Fruit fly (Drosophila melanogaster) whole organism, embryonic: ENCODE measurements around the gene CAH9.

ENCODE experiments used
- CG10321 ChIP-seq: fragments of 200-800 bp; sonication (Bioruptor generic); IDR thresholded peaks from 2 replicates; pipeline ENCODE4 v1.3.6; 2022; ENCODE audit warnings: missing biosample characterization, missing genetic modification characterization
- CG10366 ChIP-seq: fragments of 200-800 bp; sonication (Bioruptor generic); IDR thresholded peaks from 2 replicates; pipeline ENCODE4 v1.3.6; 2022; ENCODE audit warnings: missing biosample characterization, missing genetic modification characterization
- CG10431 ChIP-seq: fragments of 200-800 bp; sonication (Bioruptor generic); optimal IDR thresholded peaks from 3 replicates; lab custom pipeline; 2018; ENCODE audit warnings: missing biosample characterization, mild to moderate bottlenecking, missing genetic modification characterization
- CG11093 ChIP-seq: fragments of 200-800 bp; sonication (Bioruptor generic); IDR thresholded peaks from 3 replicates; pipeline ENCODE4 v1.3.6; 2022; ENCODE audit warnings: missing biosample characterization, missing genetic modification characterization
- CG11398 ChIP-seq: fragments of 200-800 bp; sonication (Bioruptor generic); optimal IDR thresholded peaks from 2 replicates; lab custom pipeline; 2016; ENCODE audit warnings: missing biosample characterization, missing genetic modification characterization
- CG12299 ChIP-seq: fragments of 200-800 bp; sonication (Bioruptor generic); optimal IDR thresholded peaks from 2 replicates; lab custom pipeline; 2018; ENCODE audit warnings: missing biosample characterization, mild to moderate bottlenecking, missing genetic modification characterization
- CG13123 ChIP-seq: fragments of 200-800 bp; sonication (Bioruptor generic); optimal IDR thresholded peaks from 2 replicates; lab custom pipeline; 2016; ENCODE audit warnings: missing biosample characterization, missing genetic modification characterization
- CG13624 ChIP-seq: fragments of 200-800 bp; sonication (Bioruptor generic); optimal IDR thresholded peaks from 2 replicates; lab custom pipeline; 2016; ENCODE audit warnings: missing biosample characterization, missing genetic modification characterization
- CG14014 ChIP-seq: fragments of 200-800 bp; sonication (Bioruptor generic); IDR thresholded peaks from 2 replicates; pipeline ENCODE4 v1.3.6; 2022; ENCODE audit warnings: missing biosample characterization, missing genetic modification characterization
- CG14860 ChIP-seq: fragments of 200-800 bp; sonication (Bioruptor generic); IDR thresholded peaks from 3 replicates; pipeline ENCODE4 v1.3.6; 2022; ENCODE audit warnings: missing biosample characterization, missing genetic modification characterization; ENCODE audit not compliant: partially characterized antibody
- CG17568 ChIP-seq: fragments of 200-800 bp; sonication (Bioruptor generic); optimal IDR thresholded peaks from 2 replicates; lab custom pipeline; 2018; ENCODE audit warnings: missing biosample characterization, mild to moderate bottlenecking, missing genetic modification characterization, moderate library complexity
- CG18476 ChIP-seq: fragments of 200-800 bp; sonication (Bioruptor generic); optimal IDR thresholded peaks from 2 replicates; lab custom pipeline; 2016; ENCODE audit warnings: missing biosample characterization, mild to moderate bottlenecking, missing genetic modification characterization
- CG31365 ChIP-seq: fragments of 200-800 bp; sonication (Bioruptor generic); optimal IDR thresholded peaks from 2 replicates; lab custom pipeline; 2018; ENCODE audit warnings: missing biosample characterization, mild to moderate bottlenecking, missing genetic modification characterization
- CG42726 ChIP-seq: fragments of 200-800 bp; sonication (Bioruptor generic); IDR thresholded peaks from 2 replicates; pipeline ENCODE4 v1.3.6; 2022; ENCODE audit warnings: missing biosample characterization, missing genetic modification characterization; ENCODE audit not compliant: partially characterized antibody
- CG6175 ChIP-seq: fragments of 200-800 bp; sonication (Bioruptor generic); IDR thresholded peaks from 3 replicates; pipeline ENCODE4 v1.3.6; 2022; ENCODE audit warnings: missing biosample characterization, missing genetic modification characterization
- CG6683 ChIP-seq: fragments of 200-800 bp; sonication (Bioruptor generic); optimal IDR thresholded peaks from 2 replicates; lab custom pipeline; 2017; ENCODE audit warnings: missing biosample characterization, mild to moderate bottlenecking, missing genetic modification characterization, missing genetic modification reagents
- CG7745 ChIP-seq: fragments of 200-800 bp; sonication (Bioruptor generic); optimal IDR thresholded peaks from 2 replicates; lab custom pipeline; 2018; ENCODE audit warnings: missing biosample characterization, mild to moderate bottlenecking, missing genetic modification characterization, moderate library complexity
- CG7786 ChIP-seq: fragments of 200-800 bp; sonication (Bioruptor generic); optimal IDR thresholded peaks from 2 replicates; lab custom pipeline; 2016; ENCODE audit warnings: missing biosample characterization, missing genetic modification characterization
- CG8765 ChIP-seq: fragments of 200-800 bp; sonication (Bioruptor generic); IDR thresholded peaks from 2 replicates; pipeline ENCODE4 v1.3.6; 2022; ENCODE audit warnings: missing biosample characterization, missing genetic modification characterization
- CG9817 ChIP-seq: fragments of 200-800 bp; sonication (Bioruptor generic); optimal IDR thresholded peaks from 2 replicates; lab custom pipeline; 2018; ENCODE audit warnings: missing biosample characterization, mild to moderate bottlenecking, missing genetic modification characterization, moderate library complexity
- Dfd ChIP-seq, 2 experiments: fragments of >200 bp; optimal IDR thresholded peaks; 2 replicates each; lab custom pipeline; 2017; ENCODE audit warnings: missing biosample characterization in 2 of 2, missing genetic modification characterization in 2 of 2
- ERR ChIP-seq: fragments of 200-800 bp; sonication (Bioruptor generic); optimal IDR thresholded peaks from 2 replicates; lab custom pipeline; 2016; ENCODE audit warnings: missing biosample characterization, missing genetic modification characterization
- Kr ChIP-seq: fragments of 200-800 bp; sonication (Bioruptor generic); optimal IDR thresholded peaks from 2 replicates; lab custom pipeline; 2017; ENCODE audit warnings: missing biosample characterization, mild to moderate bottlenecking, missing genetic modification characterization
- Lhr ChIP-seq: fragments of 200-800 bp; sonication (Bioruptor generic); optimal IDR thresholded peaks from 3 replicates; lab custom pipeline; 2017; ENCODE audit warnings: mild to moderate bottlenecking, missing biosample characterization, missing genetic modification reagents, missing genetic modification characterization
- Lim3 ChIP-seq: fragments of 200-800 bp; sonication (Bioruptor generic); IDR thresholded peaks from 2 replicates; pipeline ENCODE4 v1.3.6; 2022; ENCODE audit warnings: missing biosample characterization, missing genetic modification characterization
- NC2α ChIP-seq: fragments of 200-800 bp; sonication (Bioruptor generic); optimal IDR thresholded peaks from 2 replicates; lab custom pipeline; 2016; ENCODE audit warnings: missing biosample characterization, missing genetic modification characterization
- NK7.1 ChIP-seq: fragments of 200-800 bp; sonication (Bioruptor generic); optimal IDR thresholded peaks from 3 replicates; lab custom pipeline; 2016; ENCODE audit warnings: missing biosample characterization, missing genetic modification characterization
- Nf-YB ChIP-seq: fragments of 200-800 bp; sonication (Bioruptor generic); optimal IDR thresholded peaks from 3 replicates; lab custom pipeline; 2019; ENCODE audit warnings: missing biosample characterization, mild to moderate bottlenecking, missing genetic modification characterization, moderate library complexity
- Oaz ChIP-seq: fragments of 200-800 bp; sonication (Bioruptor generic); IDR thresholded peaks from 2 replicates; pipeline ENCODE4 v1.3.6; 2022; ENCODE audit warnings: missing biosample characterization, missing genetic modification characterization
- Pdp1 ChIP-seq, 2 experiments: fragments of 200-800 bp; sonication (Bioruptor generic); optimal IDR thresholded peaks; 3 replicates each; lab custom pipeline; 2016; ENCODE audit warnings: missing biosample characterization in 2 of 2, missing genetic modification characterization in 2 of 2, mild to moderate bottlenecking in 1 of 2, moderate library complexity in 1 of 2
- YL-1 ChIP-seq: fragments of 200-800 bp; sonication (Bioruptor generic); optimal IDR thresholded peaks from 3 replicates; lab custom pipeline; 2017; ENCODE audit warnings: missing biosample characterization, mild to moderate bottlenecking, missing genetic modification characterization
- bigmax ChIP-seq: fragments of 200-800 bp; sonication (Bioruptor generic); optimal IDR thresholded peaks from 2 replicates; lab custom pipeline; 2018; ENCODE audit warnings: missing biosample characterization, mild to moderate bottlenecking, missing genetic modification characterization
- disco-r ChIP-seq: fragments of 200-800 bp; sonication (Bioruptor generic); optimal IDR thresholded peaks from 2 replicates; lab custom pipeline; 2016; ENCODE audit warnings: missing biosample characterization, missing genetic modification characterization
- eyg ChIP-seq: fragments of 200-800 bp; sonication (Bioruptor generic); optimal IDR thresholded peaks from 3 replicates; lab custom pipeline; 2016; ENCODE audit warnings: missing biosample characterization, missing genetic modification characterization
- fd3F ChIP-seq: fragments of 200-800 bp; sonication (Bioruptor generic); optimal IDR thresholded peaks from 2 replicates; lab custom pipeline; 2018; ENCODE audit warnings: missing biosample characterization, mild to moderate bottlenecking, missing genetic modification characterization, moderate library complexity
- ind ChIP-seq: fragments of 200-800 bp; sonication (Bioruptor generic); optimal IDR thresholded peaks from 3 replicates; lab custom pipeline; 2016; ENCODE audit warnings: missing biosample characterization, missing genetic modification characterization
- mam ChIP-seq: fragments of 200-800 bp; sonication (Bioruptor generic); optimal IDR thresholded peaks from 3 replicates; lab custom pipeline; 2016; ENCODE audit warnings: missing biosample characterization, missing genetic modification characterization
- pb ChIP-seq: fragments of 200-800 bp; sonication (Bioruptor generic); optimal IDR thresholded peaks from 3 replicates; lab custom pipeline; 2016; ENCODE audit warnings: missing biosample characterization, missing genetic modification characterization
- repo ChIP-seq: fragments of 200-800 bp; sonication (Bioruptor generic); optimal IDR thresholded peaks from 2 replicates; lab custom pipeline; 2016; ENCODE audit warnings: missing biosample characterization, missing genetic modification characterization
- sens ChIP-seq: fragments of 200-800 bp; sonication (Bioruptor generic); peaks from one replicate; lab custom pipeline; 2016; ENCODE audit warnings: missing biosample characterization, missing genetic modification characterization
- seq ChIP-seq: fragments of 200-800 bp; sonication (Bioruptor generic); IDR thresholded peaks from 2 replicates; pipeline ENCODE4 v1.3.6; 2022; ENCODE audit warnings: missing biosample characterization, missing genetic modification characterization
- sim ChIP-seq: fragments of 200-800 bp; sonication (Bioruptor generic); IDR thresholded peaks from 2 replicates; pipeline ENCODE4 v1.3.6; 2022; ENCODE audit warnings: missing biosample characterization, missing genetic modification characterization
- so ChIP-seq: fragments of 200-800 bp; sonication (Bioruptor generic); IDR thresholded peaks from 3 replicates; pipeline ENCODE4 v1.3.6; 2022; ENCODE audit warnings: missing biosample characterization, missing genetic modification characterization
- tio ChIP-seq: fragments of 200-800 bp; sonication (Bioruptor generic); optimal IDR thresholded peaks from 2 replicates; lab custom pipeline; 2017; ENCODE audit warnings: missing biosample characterization, missing genetic modification characterization, inconsistent platforms
- tll ChIP-seq, 2 experiments: fragments of 200-800 bp in 1 of 2; fragments of >200 bp in 1 of 2; sonication (Bioruptor generic) in 1 of 2; optimal IDR thresholded peaks; 2 replicates each; lab custom pipeline; 2017 to 2019; ENCODE audit warnings: missing biosample characterization in 2 of 2, missing genetic modification characterization in 2 of 2, mild to moderate bottlenecking in 1 of 2, moderate library complexity in 1 of 2
- tx ChIP-seq: fragments of 200-800 bp; sonication (Bioruptor generic); optimal IDR thresholded peaks from 2 replicates; lab custom pipeline; 2016; ENCODE audit warnings: missing biosample characterization, missing genetic modification characterization
- unpg ChIP-seq: fragments of 200-800 bp; sonication (Bioruptor generic); optimal IDR thresholded peaks from 3 replicates; lab custom pipeline; 2018; ENCODE audit warnings: missing biosample characterization, mild to moderate bottlenecking, missing genetic modification characterization, moderate library complexity
- vnd ChIP-seq: fragments of 200-800 bp; sonication (Bioruptor generic); IDR thresholded peaks from 3 replicates; pipeline ENCODE4 v1.3.6; 2022; ENCODE audit warnings: missing biosample characterization, missing genetic modification characterization; ENCODE audit not compliant: partially characterized antibody

The CAH9 gene

DNA sequence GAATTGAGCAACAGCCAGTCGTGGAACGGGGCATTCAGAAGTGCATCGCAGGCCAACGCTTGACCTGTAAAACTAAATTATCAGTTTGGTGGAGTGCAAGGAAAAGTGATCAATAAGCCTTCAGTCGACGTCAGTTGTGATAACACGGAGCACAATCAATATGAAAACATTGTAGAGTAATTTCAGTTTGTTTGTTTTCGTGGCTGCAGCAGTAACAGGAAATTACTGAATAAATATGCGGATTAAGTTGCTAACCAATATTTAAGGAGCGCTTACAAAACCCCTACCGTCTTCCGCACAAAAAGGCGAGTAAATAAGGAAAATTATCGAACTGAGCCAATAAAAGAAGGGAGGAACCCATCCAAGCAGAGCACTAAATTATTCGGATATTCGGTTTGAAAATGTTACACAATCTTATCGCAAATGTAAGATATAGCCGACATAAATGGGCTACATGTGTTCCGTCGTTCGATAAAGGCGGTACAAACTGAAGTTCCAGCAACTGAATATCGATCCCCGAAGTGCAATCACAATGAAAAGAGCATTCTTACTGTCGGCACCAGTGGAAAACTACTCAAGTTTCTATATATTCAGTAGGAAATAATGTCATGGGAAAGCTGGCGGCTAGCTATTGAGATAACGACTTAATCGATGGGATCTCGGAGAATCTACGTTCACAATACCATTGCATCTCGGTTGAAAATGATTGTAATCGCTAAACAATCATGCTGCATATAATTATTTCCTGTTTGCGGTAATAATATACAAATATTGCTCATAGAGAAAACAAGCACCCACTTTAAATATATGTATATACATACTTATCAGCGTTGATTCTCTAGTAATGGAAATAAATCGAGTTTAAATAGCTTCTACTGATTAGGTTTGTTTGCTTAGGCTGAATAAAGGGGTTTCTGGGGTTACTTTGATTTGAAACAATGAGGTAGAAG is 30.0 kb upstream of the CAH9 start (continued):
- TF ChIP-seq seq (GFP tag; lab: Robert Waterston, UW) (peak; percentile 73), Oaz (0 out of 2 replicates have a peak, but pooled peaks have one; percentile 28), CG6175 (GFP tag; lab: Robert Waterston, UW) (no peak), CG31365 (tag; lab: Kevin White, UChicago) (peak; percentile 21), Dfd (GFP tag; optimal IDR thresholded peaks at IDR 0.05; lab: Kevin White, UChicago) (no peak), CG10321 (0 out of 2 replicates have a peak, but pooled peaks have one; percentile 12), so (GFP tag; lab: Robert Waterston, UW) (peak; percentile 66; the same call in 2 of the 3 replicates), Nf-YB (peak; percentile 51), unpg (GFP tag; lab: Kevin White, UChicago) (peak; percentile 67), ERR (GFP tag; lab: Kevin White, UChicago) (no peak), CG9817 (tag; lab: Kevin White, UChicago) (no peak), vnd (GFP tag; lab: Robert Waterston, UW) (no peak), pb (GFP tag; lab: Kevin White, UChicago) (no peak), CG11398 (GFP tag; lab: Kevin White, UChicago) (peak; percentile 82), CG8765 (GFP tag; lab: Robert Waterston, UW) (no peak), CG13624 (GFP tag; lab: Kevin White, UChicago) (peak; percentile 30), sim (GFP tag; lab: Robert Waterston, UW) (peak; percentile 62; the same call in 1 of the 2 replicates), CG13123 (peak; percentile 66), CG6683 (GFP tag; lab: Kevin White, UChicago) (peak; percentile 42), CG17568 (GFP tag; lab: Kevin White, UChicago) (peak; percentile 77), CG7786 (peak; percentile 29), disco-r (GFP tag; lab: Kevin White, UChicago) (peak; percentile 9), CG7745 (peak; percentile 85), CG12299 (peak; percentile 51), mam (GFP tag; lab: Kevin White, UChicago) (peak; percentile 20), Lim3 (GFP tag; lab: Robert Waterston, UW) (no peak), sens (peak; percentile 95), Lhr (GFP tag; lab: Kevin White, UChicago) (peak; percentile 67), YL-1 (GFP tag; lab: Kevin White, UChicago) (peak; percentile 62), CG10431 (GFP tag; lab: Kevin White, UChicago) (peak; percentile 41), CG18476 (GFP tag; lab: Kevin White, UChicago) (peak; percentile 47), CG10366 (GFP tag; lab: Robert Waterston, UW) (0 out of 2 replicates have a peak, but pooled peaks have one; percentile 12), fd3F (GFP tag; lab: Kevin White, UChicago) (peak; percentile 62), CG14014 (GFP tag; lab: Robert Waterston, UW) (peak; percentile 53; the same call in 1 of the 2 replicates), Kr (peak; percentile 91), CG14860 (GFP tag; lab: Robert Waterston, UW) (no peak), bigmax (GFP tag; lab: Kevin White, UChicago) (peak; percentile 5), tio (GFP tag; lab: Kevin White, UChicago) (peak; percentile 55), CG11093 (peak; percentile 49; the same call in 1 of the 3 replicates), NC2α (peak; percentile 80), tx (GFP tag; lab: Kevin White, UChicago) (no peak), CG42726 (no peak), NK7.1 (peak; percentile 62), repo (GFP tag; lab: Kevin White, UChicago) (peak; percentile 47), ind (GFP tag; lab: Kevin White, UChicago) (no peak), eyg (GFP tag; lab: Kevin White, UChicago) (peak; percentile 46), Pdp1 (GFP tag; optimal IDR thresholded peaks at IDR 0.05; lab: Kevin White, UChicago) (peak; percentile 41 to 85), tll (GFP tag; optimal IDR thresholded peaks at IDR 0.05; lab: Kevin White, UChicago) (peak in 1 of 2 experiments; percentile 42)
